Worm (Caenorhabditis elegans): ENCODE data around the gene btb-22.
A peak's percentile ranks its signal among the peaks of the same experiment; 100 is the strongest.

btb-22 gene

ce11 chrII:3295193-3295592 lies 4.4 kb upstream of the btb-22 start, which contains the start of gene btb-17:
TSS of gene btb-17 (plus strand) at chrII:3295405.
- TF ChIP-seq elt-1 (tag; optimal IDR thresholded peaks at IDR 0.05), result no peak
- no peak for TF ChIP-seq nhr-77 (tag; optimal IDR thresholded peaks at IDR 0.05)
- TF ChIP-seq gmeb-1 (tag; optimal IDR thresholded peaks at IDR 0.05), result peak; percentile 9
- peak; percentile 58 for TF ChIP-seq fos-1 (tag; optimal IDR thresholded peaks at IDR 0.05)

DNA sequence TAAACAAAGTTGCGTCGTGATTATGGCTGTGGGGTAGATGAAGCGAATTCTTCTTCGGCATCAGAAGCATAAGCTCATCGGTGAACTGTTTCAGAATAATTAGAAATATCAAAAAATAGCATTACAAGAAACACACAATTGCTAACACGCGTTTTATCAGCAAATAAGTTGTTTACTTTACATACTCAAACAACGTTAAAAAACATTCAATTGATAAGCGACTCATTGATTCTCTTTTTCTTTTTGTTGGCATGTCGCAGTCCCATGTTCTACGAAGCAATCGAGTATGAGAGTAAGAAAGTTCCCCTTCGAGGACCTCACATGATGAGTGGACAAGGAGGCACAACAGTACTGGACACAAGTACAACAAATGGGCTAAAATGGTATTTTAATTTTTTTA lies 2.9 kb upstream of the btb-22 start, which contains the start of gene btb-16:
Gene btb-16, plus strand, starts transcription at position 240 of the 400 bp plus-strand sequence.
- TF ChIP-seq alr-1 (tag; optimal IDR thresholded peaks at IDR 0.05) (no peak), zag-1 (tag; optimal IDR thresholded peaks at IDR 0.05) (no peak), elt-1 (tag; optimal IDR thresholded peaks at IDR 0.05) (no peak), fos-1 (tag; optimal IDR thresholded peaks at IDR 0.05) (peak; percentile 45), ztf-4 (tag; optimal IDR thresholded peaks at IDR 0.05) (no peak)

- TF ChIP-seq snpc-4 (tag; optimal IDR thresholded peaks at IDR 0.05), result no peak
- no peak for TF ChIP-seq aly-2 (tag; optimal IDR thresholded peaks at IDR 0.05)
- no peak for TF ChIP-seq nhr-10 (tag; optimal IDR thresholded peaks at IDR 0.05)
- TF ChIP-seq lin-39 (tag; optimal IDR thresholded peaks at IDR 0.05), result no peak
- TF ChIP-seq mbf-1 (tag; optimal IDR thresholded peaks at IDR 0.05), result no peak
- TF ChIP-seq elt-1 (tag; optimal IDR thresholded peaks at IDR 0.05), result no peak
- no peak for TF ChIP-seq ztf-1 (GFP tag; conservative IDR thresholded peaks at IDR 0.05)
- no peak for TF ChIP-seq C34F6.9 (tag; optimal IDR thresholded peaks at IDR 0.05)
- TF ChIP-seq nhr-21 (tag; optimal IDR thresholded peaks at IDR 0.05), result no peak
Measured at ce11 chrII:3297914-3298313, 1.6 kb upstream of the btb-22 start, which contains the start of gene btb-18. TSS of gene btb-18 (plus strand) at chrII:3298214.

ce11 chrII:3303582-3303981 lies 4.0 kb downstream of the btb-22 start:
- TF ChIP-seq unc-39 (tag; optimal IDR thresholded peaks at IDR 0.05) (no peak), zag-1 (tag; optimal IDR thresholded peaks at IDR 0.05) (no peak), unc-55 (GFP tag; optimal IDR thresholded peaks at IDR 0.05) (peak; percentile 34), lsy-2 (tag; optimal IDR thresholded peaks at IDR 0.05) (no peak), skn-1 (tag; optimal IDR thresholded peaks at IDR 0.05) (no peak), ama-1 (optimal IDR thresholded peaks at IDR 0.05) (no peak), fos-1 (tag; optimal IDR thresholded peaks at IDR 0.05) (no peak), egl-27 (tag; optimal IDR thresholded peaks at IDR 0.05) (no peak)

ce11 chrII:3310957-3311657 lies 11.6 kb downstream of the btb-22 start:
- TF ChIP-seq dmd-4 (tag; optimal IDR thresholded peaks at IDR 0.05), result no peak
- TF ChIP-seq fos-1 (tag; optimal IDR thresholded peaks at IDR 0.05), result peak; percentile 34
- no peak for TF ChIP-seq F13H6.1 (tag; optimal IDR thresholded peaks at IDR 0.05)
- no peak for TF ChIP-seq unc-62 (GFP tag; optimal IDR thresholded peaks at IDR 0.05)

DNA sequence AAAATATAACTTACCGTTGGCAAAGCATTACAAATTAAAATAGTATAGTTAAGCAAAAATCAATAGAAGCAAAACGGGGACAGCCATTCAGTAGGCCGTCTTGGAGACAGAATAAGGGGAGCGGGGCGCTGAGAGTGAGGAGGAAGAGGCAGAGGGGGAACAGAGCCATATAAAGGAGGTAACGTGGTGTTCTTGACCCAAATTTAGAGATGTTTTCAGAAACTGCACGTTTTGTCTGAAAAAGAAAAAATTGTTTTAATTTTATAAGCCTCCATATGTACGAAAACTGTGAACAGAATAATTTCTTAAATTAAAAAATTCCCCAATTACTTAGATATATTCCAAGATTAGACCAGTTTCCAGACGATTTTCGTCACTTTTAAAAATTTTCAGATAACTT lies 13.9 kb downstream of the btb-22 start, which contains the start of gene F39E9.6:
Gene F39E9.6, minus strand, starts transcription at position 101 of the 400 bp plus-strand sequence.
- TF ChIP-seq snpc-4 (tag; optimal IDR thresholded peaks at IDR 0.05) (no peak), nhr-6 (tag; optimal IDR thresholded peaks at IDR 0.05) (no peak), aly-2 (tag; optimal IDR thresholded peaks at IDR 0.05) (no peak), lsy-2 (tag; optimal IDR thresholded peaks at IDR 0.05) (no peak), lin-11 (tag; optimal IDR thresholded peaks at IDR 0.05) (no peak), unc-55 (GFP tag; optimal IDR thresholded peaks at IDR 0.05) (no peak), F13H6.1 (tag; optimal IDR thresholded peaks at IDR 0.05) (no peak), lin-13 (GFP tag; optimal IDR thresholded peaks at IDR 0.05) (no peak), ztf-11 (tag; optimal IDR thresholded peaks at IDR 0.05) (no peak), Y55F3AM.14 (GFP tag; optimal IDR thresholded peaks at IDR 0.05) (no peak)

DNA sequence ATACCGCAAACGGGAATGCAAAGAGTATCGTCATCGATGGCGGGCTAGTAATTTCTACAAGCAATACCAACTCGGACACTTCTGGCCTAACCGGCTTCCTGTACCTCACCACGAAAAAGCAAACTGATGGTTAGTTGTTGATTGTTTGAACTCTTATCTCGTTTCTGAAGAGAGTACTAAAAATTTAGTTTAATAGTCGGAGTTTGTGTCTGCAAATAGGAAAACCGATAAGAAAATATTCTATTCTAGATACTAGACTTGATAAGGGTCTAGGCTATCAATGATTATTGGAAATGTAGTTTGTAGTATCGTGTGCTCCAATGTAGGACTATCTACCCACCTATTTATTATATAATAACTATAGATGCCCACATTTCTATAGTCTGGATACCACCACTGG lies 19.3 kb downstream of the btb-22 start:
- TF ChIP-seq sem-4 (tag; optimal IDR thresholded peaks at IDR 0.05) (no peak), sma-9 (GFP tag; optimal IDR thresholded peaks at IDR 0.05) (peak; percentile 0), sma-9 (tag; optimal IDR thresholded peaks at IDR 0.05) (no peak), elt-1 (tag; optimal IDR thresholded peaks at IDR 0.05) (no peak)
